Worm (Caenorhabditis elegans): ENCODE data around the gene ZK1240.11.

- TF ChIP-seq jun-1 (tag; optimal IDR thresholded peaks at IDR 0.05) (no peak), unc-62 (GFP tag; optimal IDR thresholded peaks at IDR 0.05 in 1 of 2) (peak in 1 of 2 experiments; percentile 79), unc-62 (tag; optimal IDR thresholded peaks at IDR 0.05) (no peak), F49E8.2 (tag; optimal IDR thresholded peaks at IDR 0.05; ENCODE audit: borderline replicate concordance) (no peak), snpc-4 (tag; optimal IDR thresholded peaks at IDR 0.05) (no peak), egl-27 (tag; optimal IDR thresholded peaks at IDR 0.05) (no peak), nhr-102 (tag; optimal IDR thresholded peaks at IDR 0.05) (no peak), ama-1 (optimal IDR thresholded peaks at IDR 0.05) (no peak), ztf-7 (tag; optimal IDR thresholded peaks at IDR 0.05) (no peak)
Measured at ce11 chrII:2374973-2375372, 49.9 kb downstream of the ZK1240.11 start, which contains the start of gene F16G10.2.
